Worm (Caenorhabditis elegans): ENCODE measurements around the gene atg-2.

Gene atg-2

ce11 chrX:6808640-6809039 lies 2.1 kb downstream of the atg-2 start:
- TF ChIP-seq tab-1 (GFP tag; IDR thresholded peaks at IDR 0.05) (no peak), ztf-29 (GFP tag; IDR thresholded peaks at IDR 0.05) (no peak), flt-1 (GFP tag; IDR thresholded peaks at IDR 0.05) (no peak), T22C8.4 (GFP tag; IDR thresholded peaks at IDR 0.05) (no peak), med-1 (GFP tag; optimal IDR thresholded peaks at IDR 0.05; ENCODE audit: insufficient read depth) (no peak), klf-2 (GFP tag; conservative IDR thresholded peaks at IDR 0.05) (no peak), ref-1 (GFP tag; conservative IDR thresholded peaks at IDR 0.05) (no peak), cog-1 (tag; optimal IDR thresholded peaks at IDR 0.05) (no peak), ztf-23 (GFP tag; IDR thresholded peaks at IDR 0.05) (no peak)

- TF ChIP-seq klf-2 (GFP tag; conservative IDR thresholded peaks at IDR 0.05) (no peak), flt-1 (GFP tag; IDR thresholded peaks at IDR 0.05) (no peak), ztf-23 (GFP tag; IDR thresholded peaks at IDR 0.05) (no peak), cog-1 (tag; optimal IDR thresholded peaks at IDR 0.05) (no peak), ref-1 (GFP tag; conservative IDR thresholded peaks at IDR 0.05) (no peak)
These were observed 6.5 kb downstream of the atg-2 start for ce11 chrX:6813025-6813424.

ce11 chrX:6818036-6818488 lies 11.5 kb downstream of the atg-2 start, which contains the start of gene dhs-28:
TSS of gene dhs-28 (plus strand) at chrX:6818438.
- TF ChIP-seq klf-2 (GFP tag; conservative IDR thresholded peaks at IDR 0.05) (no peak), flt-1 (GFP tag; IDR thresholded peaks at IDR 0.05) (no peak), ztf-23 (GFP tag; IDR thresholded peaks at IDR 0.05) (no peak), ref-1 (GFP tag; conservative IDR thresholded peaks at IDR 0.05) (no peak), cog-1 (tag; optimal IDR thresholded peaks at IDR 0.05) (no peak), med-1 (GFP tag; optimal IDR thresholded peaks at IDR 0.05; ENCODE audit: insufficient read depth) (no peak), tab-1 (GFP tag; IDR thresholded peaks at IDR 0.05) (no peak), ztf-29 (GFP tag; IDR thresholded peaks at IDR 0.05) (no peak), T22C8.4 (GFP tag; IDR thresholded peaks at IDR 0.05) (no peak)

- TF ChIP-seq ztf-23 (GFP tag; IDR thresholded peaks at IDR 0.05): no peak
- no peak for TF ChIP-seq tab-1 (GFP tag; IDR thresholded peaks at IDR 0.05)
- TF ChIP-seq ref-1 (GFP tag; conservative IDR thresholded peaks at IDR 0.05): no peak
- TF ChIP-seq klf-2 (GFP tag; conservative IDR thresholded peaks at IDR 0.05): no peak
- no peak for TF ChIP-seq flt-1 (GFP tag; IDR thresholded peaks at IDR 0.05)
- TF ChIP-seq cog-1 (tag; optimal IDR thresholded peaks at IDR 0.05): no peak
- TF ChIP-seq med-1 (GFP tag; optimal IDR thresholded peaks at IDR 0.05; ENCODE audit: insufficient read depth): no peak
These were observed 12.6 kb downstream of the atg-2 start for ce11 chrX:6819135-6819534.

- no peak for TF ChIP-seq flt-1 (GFP tag; IDR thresholded peaks at IDR 0.05)
These were observed 13.1 kb downstream of the atg-2 start for ce11 chrX:6819633-6820032.

ce11 chrX:6822552-6822951 lies 16.0 kb downstream of the atg-2 start:
- no peak for TF ChIP-seq cog-1 (tag; optimal IDR thresholded peaks at IDR 0.05)
- no peak for TF ChIP-seq tab-1 (GFP tag; IDR thresholded peaks at IDR 0.05)
- TF ChIP-seq T22C8.4 (GFP tag; IDR thresholded peaks at IDR 0.05): no peak
- TF ChIP-seq flt-1 (GFP tag; IDR thresholded peaks at IDR 0.05): no peak
- no peak for TF ChIP-seq ztf-29 (GFP tag; IDR thresholded peaks at IDR 0.05)
- no peak for TF ChIP-seq med-1 (GFP tag; optimal IDR thresholded peaks at IDR 0.05; ENCODE audit: insufficient read depth)
- TF ChIP-seq ref-1 (GFP tag; conservative IDR thresholded peaks at IDR 0.05): no peak
- TF ChIP-seq klf-2 (GFP tag; conservative IDR thresholded peaks at IDR 0.05): no peak
- no peak for TF ChIP-seq ztf-23 (GFP tag; IDR thresholded peaks at IDR 0.05)

- TF ChIP-seq flt-1 (GFP tag; IDR thresholded peaks at IDR 0.05) (no peak), ref-1 (GFP tag; conservative IDR thresholded peaks at IDR 0.05) (no peak), cog-1 (tag; optimal IDR thresholded peaks at IDR 0.05) (no peak), ztf-29 (GFP tag; IDR thresholded peaks at IDR 0.05) (no peak), med-1 (GFP tag; optimal IDR thresholded peaks at IDR 0.05; ENCODE audit: insufficient read depth) (no peak), ztf-23 (GFP tag; IDR thresholded peaks at IDR 0.05) (no peak), tab-1 (GFP tag; IDR thresholded peaks at IDR 0.05) (no peak)
These were observed 16.8 kb downstream of the atg-2 start, which contains the start of gene gei-15 for ce11 chrX:6823218-6823979. TSS of gene gei-15 (minus strand) at chrX:6823268.

ce11 chrX:6825840-6826239 lies 19.3 kb downstream of the atg-2 start, which contains the start of gene F41B4.1:
TSS of gene F41B4.1 (minus strand) at chrX:6825862.
- TF ChIP-seq T22C8.4 (GFP tag; IDR thresholded peaks at IDR 0.05): no peak
- TF ChIP-seq klf-2 (GFP tag; conservative IDR thresholded peaks at IDR 0.05): no peak
- no peak for TF ChIP-seq flt-1 (GFP tag; IDR thresholded peaks at IDR 0.05)
- TF ChIP-seq med-1 (GFP tag; optimal IDR thresholded peaks at IDR 0.05; ENCODE audit: insufficient read depth): no peak
- no peak for TF ChIP-seq ref-1 (GFP tag; conservative IDR thresholded peaks at IDR 0.05)
- no peak for TF ChIP-seq ztf-29 (GFP tag; IDR thresholded peaks at IDR 0.05)
- TF ChIP-seq cog-1 (tag; optimal IDR thresholded peaks at IDR 0.05): no peak
- no peak for TF ChIP-seq ztf-23 (GFP tag; IDR thresholded peaks at IDR 0.05)
- no peak for TF ChIP-seq tab-1 (GFP tag; IDR thresholded peaks at IDR 0.05)

ce11 chrX:6835166-6835565 lies 28.6 kb downstream of the atg-2 start, which contains the start of gene F41B4.2:
TSS of gene F41B4.2 (minus strand) at chrX:6835266.
- no peak for TF ChIP-seq klf-2 (GFP tag; conservative IDR thresholded peaks at IDR 0.05)
- TF ChIP-seq cog-1 (tag; optimal IDR thresholded peaks at IDR 0.05): no peak
- TF ChIP-seq ztf-29 (GFP tag; IDR thresholded peaks at IDR 0.05): no peak
- no peak for TF ChIP-seq T22C8.4 (GFP tag; IDR thresholded peaks at IDR 0.05)
- no peak for TF ChIP-seq tab-1 (GFP tag; IDR thresholded peaks at IDR 0.05)
- no peak for TF ChIP-seq med-1 (GFP tag; optimal IDR thresholded peaks at IDR 0.05; ENCODE audit: insufficient read depth)
- TF ChIP-seq ztf-23 (GFP tag; IDR thresholded peaks at IDR 0.05): no peak
- no peak for TF ChIP-seq flt-1 (GFP tag; IDR thresholded peaks at IDR 0.05)
- no peak for TF ChIP-seq ref-1 (GFP tag; conservative IDR thresholded peaks at IDR 0.05)

- TF ChIP-seq tab-1 (GFP tag; IDR thresholded peaks at IDR 0.05) (no peak), ztf-23 (GFP tag; IDR thresholded peaks at IDR 0.05) (no peak), flt-1 (GFP tag; IDR thresholded peaks at IDR 0.05) (no peak), ref-1 (GFP tag; conservative IDR thresholded peaks at IDR 0.05) (no peak), T22C8.4 (GFP tag; IDR thresholded peaks at IDR 0.05) (no peak), klf-2 (GFP tag; conservative IDR thresholded peaks at IDR 0.05) (no peak), cog-1 (tag; optimal IDR thresholded peaks at IDR 0.05) (no peak), ztf-29 (GFP tag; IDR thresholded peaks at IDR 0.05) (no peak), med-1 (GFP tag; optimal IDR thresholded peaks at IDR 0.05; ENCODE audit: insufficient read depth) (no peak)
These were observed 29.5 kb downstream of the atg-2 start, which contains the start of gene F41B4.3 for ce11 chrX:6836065-6836527. TSS of gene F41B4.3 (minus strand) at chrX:6836115.
